Fruit fly (Drosophila melanogaster): Measurements from ENCODE around the gene CG34165.

The CG34165 gene

dm6 chr2L:14690791-14691190, 22.8 kb upstream of the CG34165 start (continued):
- TF ChIP-seq tap (tag; optimal IDR thresholded peaks at IDR 0.05) = no peak
- TF ChIP-seq CG1832 (GFP tag; optimal IDR thresholded peaks at IDR 0.05) = no peak
- no peak for TF ChIP-seq CG11504 (tag; optimal IDR thresholded peaks at IDR 0.05)
- no peak for TF ChIP-seq bigmax (GFP tag; optimal IDR thresholded peaks at IDR 0.05)
- TF ChIP-seq cato (GFP tag; optimal IDR thresholded peaks at IDR 0.05; ENCODE audit: borderline replicate concordance) = no peak
- TF ChIP-seq zen2 (GFP tag; IDR thresholded peaks at IDR 0.05; ENCODE audit: partially characterized antibody) = no peak
- no peak for TF ChIP-seq gcm (GFP tag; optimal IDR thresholded peaks at IDR 0.05)
- TF ChIP-seq br (optimal IDR thresholded peaks at IDR 0.05) = no peak
- peak; percentile 50; the same call in 1 of the 3 replicates for TF ChIP-seq row (GFP tag; IDR thresholded peaks at IDR 0.05)
- no peak for TF ChIP-seq Elba2 (GFP tag; optimal IDR thresholded peaks at IDR 0.05)
- TF ChIP-seq dmrt99B (tag; optimal IDR thresholded peaks at IDR 0.05) = peak; percentile 18
- TF ChIP-seq hbn (GFP tag; IDR thresholded peaks at IDR 0.05; ENCODE audit: partially characterized antibody) = no peak
- no peak for TF ChIP-seq E2f1 (GFP tag; IDR thresholded peaks at IDR 0.05)
- TF ChIP-seq amos (GFP tag; IDR thresholded peaks at IDR 0.05; ENCODE audit: partially characterized antibody) = no peak
- no peak for TF ChIP-seq shn (GFP tag; optimal IDR thresholded peaks at IDR 0.05)
- TF ChIP-seq CG10321 (GFP tag; IDR thresholded peaks at IDR 0.05) = no peak
- TF ChIP-seq HLH54F (GFP tag; optimal IDR thresholded peaks at IDR 0.05) = no peak
- TF ChIP-seq CG2129 (GFP tag; IDR thresholded peaks at IDR 0.05; ENCODE audit: partially characterized antibody) = no peak
- no peak for TF ChIP-seq chn (GFP tag; optimal IDR thresholded peaks at IDR 0.05)
- TF ChIP-seq CG3847 (GFP tag; IDR thresholded peaks at IDR 0.05) = no peak
- no peak for TF ChIP-seq Six4 (GFP tag; optimal IDR thresholded peaks at IDR 0.05)
- no peak for TF ChIP-seq CG8089 (GFP tag; optimal IDR thresholded peaks at IDR 0.05)
- no peak for TF ChIP-seq trh (GFP tag; optimal IDR thresholded peaks at IDR 0.05)
- no peak for TF ChIP-seq CG5953 (GFP tag; IDR thresholded peaks at IDR 0.05)
- TF ChIP-seq Sox100B (GFP tag; optimal IDR thresholded peaks at IDR 0.05) = no peak
- no peak for TF ChIP-seq sim (GFP tag; IDR thresholded peaks at IDR 0.05)
- TF ChIP-seq nau (GFP tag; optimal IDR thresholded peaks at IDR 0.05) = no peak
- TF ChIP-seq CG7987 (GFP tag; optimal IDR thresholded peaks at IDR 0.05) = no peak
- TF ChIP-seq vfl (GFP tag; optimal IDR thresholded peaks at IDR 0.05) = no peak
- TF ChIP-seq MBD-R2 (GFP tag; IDR thresholded peaks at IDR 0.05) = no peak
- peak; percentile 11 for TF ChIP-seq CoRest (tag; optimal IDR thresholded peaks at IDR 0.05)
- no peak for TF ChIP-seq ap (GFP tag; IDR thresholded peaks at IDR 0.05)
- no peak for TF ChIP-seq HmgZ (tag; optimal IDR thresholded peaks at IDR 0.05)
- no peak for TF ChIP-seq Hr51 (GFP tag; optimal IDR thresholded peaks at IDR 0.05)
- TF ChIP-seq gfzf (GFP tag; optimal IDR thresholded peaks at IDR 0.05) = no peak
- TF ChIP-seq cg (GFP tag; optimal IDR thresholded peaks at IDR 0.05) = no peak
- TF ChIP-seq twi (tag; optimal IDR thresholded peaks at IDR 0.05) = peak; percentile 42
- TF ChIP-seq CG13287 (GFP tag; IDR thresholded peaks at IDR 0.05; ENCODE audit: partially characterized antibody) = no peak
- no peak for TF ChIP-seq lov (optimal IDR thresholded peaks at IDR 0.05)
- no peak for TF ChIP-seq lov (GFP tag; IDR thresholded peaks at IDR 0.05)
- TF ChIP-seq CG2712 (tag; optimal IDR thresholded peaks at IDR 0.05) = peak; percentile 64
- TF ChIP-seq psq (GFP tag; optimal IDR thresholded peaks at IDR 0.05) = no peak
- TF ChIP-seq CG7745 (tag; optimal IDR thresholded peaks at IDR 0.05) = no peak
- TF ChIP-seq CG10462 (GFP tag; optimal IDR thresholded peaks at IDR 0.05) = no peak
- TF ChIP-seq aop (GFP tag; IDR thresholded peaks at IDR 0.05) = no peak
- TF ChIP-seq nerfin-1 (tag; optimal IDR thresholded peaks at IDR 0.05) = no peak
- peak; percentile 38 for TF ChIP-seq D19A (tag; optimal IDR thresholded peaks at IDR 0.05)
- TF ChIP-seq B-H2 (GFP tag; optimal IDR thresholded peaks at IDR 0.05) = no peak
- no peak for TF ChIP-seq sob (GFP tag; IDR thresholded peaks at IDR 0.05)
- no peak for TF ChIP-seq CG7372 (GFP tag; IDR thresholded peaks at IDR 0.05)
- TF ChIP-seq D (optimal IDR thresholded peaks at IDR 0.05) = no peak
- TF ChIP-seq D (GFP tag; optimal IDR thresholded peaks at IDR 0.05) = peak; percentile 27

Data from whole organism, embryonic.